Worm (Caenorhabditis elegans) whole organism, young adult: ENCODE measurements around the gene twk-26.

Source experiments
- D2030.7 ChIP-seq: fragments of 200-800 bp; sonication (Bioruptor generic); IDR thresholded peaks from 2 replicates; pipeline ENCODE4 v1.3.6; 2022; ENCODE audit warnings: missing genetic modification reagents, missing genetic modification characterization, missing compliant biosample characterization
- ama-1 ChIP-seq, 3 experiments: fragments of 150-350 bp in 1 of 3; sonication (generic microtip) in 2 of 3; optimal IDR thresholded peaks; 2 replicates each; lab custom pipeline; 2014 to 2018; ENCODE audit warnings: missing biosample characterization in 2 of 3, missing genetic modification characterization in 2 of 3, missing genetic modification reagents in 2 of 3
- ceh-79 ChIP-seq: sonication (generic microtip); optimal IDR thresholded peaks from 2 replicates; lab custom pipeline; 2017; ENCODE audit warnings: mild to moderate bottlenecking, missing genetic modification characterization, missing compliant biosample characterization
- chd-7 ChIP-seq: sonication (generic microtip); optimal IDR thresholded peaks from 2 replicates; lab custom pipeline; 2016; ENCODE audit warnings: mild to moderate bottlenecking, missing genetic modification characterization, moderate library complexity, missing compliant biosample characterization
- mes-4 ChIP-seq: sonication (generic microtip); optimal IDR thresholded peaks from 2 replicates; lab custom pipeline; 2016; ENCODE audit warnings: missing genotype, missing genetic modification characterization, missing compliant biosample characterization
- mxl-1 ChIP-seq: sonication (generic microtip); optimal IDR thresholded peaks from 2 replicates; lab custom pipeline; 2016; ENCODE audit warnings: missing genetic modification characterization, missing compliant biosample characterization
- snpc-3.4 ChIP-seq: sonication (generic microtip); optimal IDR thresholded peaks from 2 replicates; lab custom pipeline; 2017; ENCODE audit warnings: missing genetic modification characterization, mild to moderate bottlenecking, missing compliant biosample characterization, antibody characterized with exemption, moderate library complexity, missing genotype, missing genetic modification reagents

DNA sequence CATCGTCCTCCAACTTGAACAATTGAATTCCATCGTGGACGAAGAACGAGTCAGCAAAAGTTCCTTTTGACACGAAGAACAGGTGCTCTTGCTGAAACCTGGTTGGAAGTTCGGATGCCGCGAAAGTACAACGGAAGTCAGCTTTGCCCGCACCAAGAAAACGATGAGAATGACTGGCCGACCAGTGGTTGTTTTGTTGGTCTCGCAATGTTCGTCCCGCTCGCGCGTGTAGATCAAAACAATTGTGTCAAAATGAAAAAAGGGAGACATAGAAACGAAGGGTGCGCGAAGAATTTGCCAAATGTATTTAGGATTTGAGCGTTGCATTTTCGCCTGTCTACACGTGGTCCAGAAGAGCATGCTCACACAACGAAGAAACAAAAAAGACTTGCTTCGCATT, 25.6 kb downstream of the twk-26 start, which contains the start of gene M02F4.1:
- TF ChIP-seq ama-1 (optimal IDR thresholded peaks at IDR 0.05; lab: Kevin White, UChicago) (no peak), ama-1 (GFP tag; optimal IDR thresholded peaks at IDR 0.05; lab: Kevin White, UChicago) (no peak), chd-7 (tag; lab: Kevin White, UChicago) (no peak), ceh-79 (tag; lab: Kevin White, UChicago) (no peak), D2030.7 (GFP tag; lab: Robert Waterston, UW) (no peak), mxl-1 (no peak), snpc-3.4 (no peak), mes-4 (no peak)
